Fruit fly (Drosophila melanogaster) whole organism, embryonic: ENCODE data around the gene Cyp9f2.

Experiments
- Ada2b ChIP-seq: fragments of 200-800 bp; sonication (Bioruptor generic); IDR thresholded peaks from 2 replicates; pipeline ENCODE4 v1.3.6; 2022; ENCODE audit warnings: missing biosample characterization, missing genetic modification characterization
- Bgb ChIP-seq: fragments of 200-800 bp; sonication (Bioruptor generic); IDR thresholded peaks from 2 replicates; pipeline ENCODE4 v1.3.6; 2022; ENCODE audit warnings: missing biosample characterization, missing genetic modification characterization; ENCODE audit not compliant: partially characterized antibody
- CG10654 ChIP-seq: fragments of 200-800 bp; sonication (Bioruptor generic); optimal IDR thresholded peaks from 2 replicates; lab custom pipeline; 2016; ENCODE audit warnings: missing biosample characterization, missing genetic modification characterization
- CG11504 ChIP-seq: fragments of 200-800 bp; sonication (Bioruptor generic); optimal IDR thresholded peaks from 3 replicates; lab custom pipeline; 2019; ENCODE audit warnings: missing biosample characterization, mild to moderate bottlenecking, missing genetic modification characterization, moderate library complexity
- CG11696 ChIP-seq: fragments of 200-800 bp; sonication (Bioruptor generic); IDR thresholded peaks from 2 replicates; pipeline ENCODE4 v1.3.6; 2022; ENCODE audit warnings: missing biosample characterization, missing genetic modification characterization
- CG12104 ChIP-seq: fragments of 200-800 bp; sonication (Bioruptor generic); optimal IDR thresholded peaks from 3 replicates; lab custom pipeline; 2016; ENCODE audit warnings: missing biosample characterization, missing genetic modification characterization
- CG15011 ChIP-seq: fragments of 200-800 bp; sonication (Bioruptor generic); optimal IDR thresholded peaks from 3 replicates; lab custom pipeline; 2018; ENCODE audit warnings: missing biosample characterization, mild to moderate bottlenecking, missing genetic modification characterization
- CG17186 ChIP-seq: fragments of 200-800 bp; sonication (Bioruptor generic); optimal IDR thresholded peaks from 3 replicates; lab custom pipeline; 2017; ENCODE audit warnings: missing biosample characterization, missing genetic modification reagents, missing genetic modification characterization
- CG18764 ChIP-seq: fragments of 200-800 bp; sonication (Bioruptor generic); optimal IDR thresholded peaks from 3 replicates; lab custom pipeline; 2016; ENCODE audit warnings: missing biosample characterization, missing genetic modification characterization
- CG2875 ChIP-seq: fragments of 200-800 bp; sonication (Bioruptor generic); optimal IDR thresholded peaks from 2 replicates; lab custom pipeline; 2017; ENCODE audit warnings: missing biosample characterization, mild to moderate bottlenecking, missing genetic modification characterization, missing genetic modification reagents
- CG32767 ChIP-seq: fragments of 200-800 bp; sonication (Bioruptor generic); IDR thresholded peaks from 2 replicates; pipeline ENCODE4 v1.3.6; 2022; ENCODE audit warnings: missing biosample characterization, missing genetic modification characterization
- CG34224 ChIP-seq: fragments of 200-800 bp; sonication (Bioruptor generic); IDR thresholded peaks from 3 replicates; pipeline ENCODE4 v1.3.6; 2022; ENCODE audit warnings: missing biosample characterization, missing genetic modification characterization; ENCODE audit not compliant: partially characterized antibody
- CG4360 ChIP-seq: fragments of 200-800 bp; sonication (Bioruptor generic); IDR thresholded peaks from 2 replicates; pipeline ENCODE4 v1.3.6; 2022; ENCODE audit warnings: missing biosample characterization, missing genetic modification characterization
- CG4707 ChIP-seq: fragments of 200-800 bp; sonication (Bioruptor generic); optimal IDR thresholded peaks from 2 replicates; lab custom pipeline; 2018; ENCODE audit warnings: missing biosample characterization, mild to moderate bottlenecking, missing genetic modification characterization, moderate library complexity
- CG4854 ChIP-seq: fragments of 200-800 bp; sonication (Bioruptor generic); optimal IDR thresholded peaks from 2 replicates; lab custom pipeline; 2016; ENCODE audit warnings: missing biosample characterization, missing genetic modification characterization, inconsistent platforms
- CG6272 ChIP-seq: fragments of 200-800 bp; sonication (Bioruptor generic); IDR thresholded peaks from 2 replicates; pipeline ENCODE4 v1.3.6; 2022; ENCODE audit warnings: missing biosample characterization, missing genetic modification characterization
- CG6765 ChIP-seq: fragments of 200-800 bp; sonication (Bioruptor generic); optimal IDR thresholded peaks from 3 replicates; lab custom pipeline; 2017; ENCODE audit warnings: missing biosample characterization, mild to moderate bottlenecking, missing genetic modification characterization
- CG6791 ChIP-seq: fragments of 200-800 bp; sonication (Bioruptor generic); IDR thresholded peaks from 3 replicates; pipeline ENCODE4 v1.3.6; 2022; ENCODE audit warnings: missing biosample characterization, missing genetic modification characterization; ENCODE audit not compliant: partially characterized antibody
- CG8924 ChIP-seq: fragments of 200-800 bp; optimal IDR thresholded peaks from 3 replicates; lab custom pipeline; 2019; ENCODE audit warnings: missing biosample characterization, mild to moderate bottlenecking, missing genetic modification characterization, moderate library complexity
- CG8944 ChIP-seq: fragments of 200-800 bp; sonication (Bioruptor generic); optimal IDR thresholded peaks from 3 replicates; lab custom pipeline; 2016; ENCODE audit warnings: missing biosample characterization, missing genetic modification characterization
- CG9797 ChIP-seq: fragments of 200-800 bp; sonication (Bioruptor generic); optimal IDR thresholded peaks from 3 replicates; lab custom pipeline; 2018; ENCODE audit warnings: missing biosample characterization, mild to moderate bottlenecking, missing genetic modification characterization
- Dek ChIP-seq: fragments of 200-800 bp; sonication (Bioruptor generic); optimal IDR thresholded peaks from 3 replicates; lab custom pipeline; 2019; ENCODE audit warnings: missing biosample characterization, mild to moderate bottlenecking, missing genetic modification characterization, moderate library complexity
- Gug ChIP-seq: fragments of 200-800 bp; sonication (Bioruptor generic); IDR thresholded peaks from 4 replicates; pipeline ENCODE4 v1.3.6; 2022; ENCODE audit warnings: missing biosample characterization, missing genetic modification characterization
- H2.0 ChIP-seq: fragments of 200-800 bp; sonication (Bioruptor generic); IDR thresholded peaks from 2 replicates; pipeline ENCODE4 v1.3.6; 2022; ENCODE audit warnings: missing biosample characterization, missing genetic modification characterization
- HmgZ ChIP-seq: fragments of 200-800 bp; sonication (Bioruptor generic); optimal IDR thresholded peaks from 2 replicates; lab custom pipeline; 2018; ENCODE audit warnings: missing biosample characterization, mild to moderate bottlenecking, missing genetic modification characterization
- NfI ChIP-seq: fragments of 200-800 bp; sonication (Bioruptor generic); optimal IDR thresholded peaks from 3 replicates; lab custom pipeline; 2018; ENCODE audit warnings: missing biosample characterization, mild to moderate bottlenecking, missing genetic modification characterization, moderate library complexity
- Pdp1 ChIP-seq, 2 experiments: fragments of 200-800 bp; sonication (Bioruptor generic); optimal IDR thresholded peaks; 3 replicates each; lab custom pipeline; 2016; ENCODE audit warnings: missing biosample characterization in 2 of 2, missing genetic modification characterization in 2 of 2, mild to moderate bottlenecking in 1 of 2, moderate library complexity in 1 of 2
- Rx ChIP-seq: fragments of 200-800 bp; sonication (Bioruptor generic); IDR thresholded peaks from 2 replicates; pipeline ENCODE4 v1.3.6; 2022; ENCODE audit warnings: missing biosample characterization, missing genetic modification characterization
- Sry-β ChIP-seq: fragments of 200-800 bp; sonication (Bioruptor generic); optimal IDR thresholded peaks from 2 replicates; lab custom pipeline; 2018; ENCODE audit warnings: missing biosample characterization, mild to moderate bottlenecking, missing genetic modification characterization, moderate library complexity
- YL-1 ChIP-seq: fragments of 200-800 bp; sonication (Bioruptor generic); optimal IDR thresholded peaks from 3 replicates; lab custom pipeline; 2017; ENCODE audit warnings: missing biosample characterization, mild to moderate bottlenecking, missing genetic modification characterization
- az2 ChIP-seq: fragments of 200-800 bp; sonication (Bioruptor generic); optimal IDR thresholded peaks from 3 replicates; lab custom pipeline; 2016; ENCODE audit warnings: missing biosample characterization, missing genetic modification characterization
- bowl ChIP-seq: fragments of 200-800 bp; sonication (Bioruptor generic); IDR thresholded peaks from 2 replicates; pipeline ENCODE4 v1.3.6; 2022; ENCODE audit warnings: missing biosample characterization, missing genetic modification characterization
- ci ChIP-seq: fragments of 200-800 bp; sonication (Bioruptor generic); IDR thresholded peaks from 3 replicates; pipeline ENCODE4 v1.3.6; 2022; ENCODE audit warnings: missing biosample characterization, missing genetic modification characterization
- dimm ChIP-seq: fragments of 200-800 bp; sonication (Bioruptor generic); IDR thresholded peaks from 2 replicates; pipeline ENCODE4 v1.3.6; 2022; ENCODE audit warnings: missing biosample characterization, missing genetic modification characterization
- en ChIP-seq: fragments of 200-800 bp; sonication (Bioruptor generic); optimal IDR thresholded peaks from 2 replicates; lab custom pipeline; 2016; ENCODE audit warnings: missing biosample characterization, missing genetic modification characterization
- ewg ChIP-seq: fragments of 200-800 bp; sonication (Bioruptor generic); optimal IDR thresholded peaks from 3 replicates; lab custom pipeline; 2017; ENCODE audit warnings: mild to moderate bottlenecking, missing biosample characterization, missing genetic modification reagents, missing genetic modification characterization
- fu2 ChIP-seq: fragments of 200-800 bp; sonication (Bioruptor generic); optimal IDR thresholded peaks from 2 replicates; lab custom pipeline; 2016; ENCODE audit warnings: missing biosample characterization, missing genetic modification characterization
- gfzf ChIP-seq: fragments of 200-800 bp; sonication (Bioruptor generic); optimal IDR thresholded peaks from 2 replicates; lab custom pipeline; 2016; ENCODE audit warnings: missing biosample characterization, mild to moderate bottlenecking, missing genetic modification characterization, moderate library complexity
- hb ChIP-seq: fragments of 200-800 bp; sonication (Bioruptor generic); IDR thresholded peaks from 3 replicates; pipeline ENCODE4 v1.3.6; 2022; ENCODE audit warnings: missing biosample characterization, missing genetic modification characterization; ENCODE audit not compliant: partially characterized antibody
- insv ChIP-seq, 2 experiments: fragments of 200-800 bp; sonication (Bioruptor generic); optimal IDR thresholded peaks; 3 replicates each; lab custom pipeline; 2016 to 2018; ENCODE audit warnings: missing biosample characterization in 2 of 2, missing genetic modification characterization in 2 of 2
- inv ChIP-seq: fragments of 200-800 bp; sonication (Bioruptor generic); IDR thresholded peaks from 2 replicates; pipeline ENCODE4 v1.3.6; 2022; ENCODE audit warnings: missing biosample characterization, missing genetic modification characterization; ENCODE audit not compliant: partially characterized antibody
- kni ChIP-seq: fragments of 200-800 bp; sonication (Bioruptor generic); optimal IDR thresholded peaks from 3 replicates; lab custom pipeline; 2017; ENCODE audit warnings: mild to moderate bottlenecking, missing biosample characterization, missing genetic modification reagents, missing genetic modification characterization
- p53 ChIP-seq: fragments of 200-800 bp; sonication (Bioruptor generic); optimal IDR thresholded peaks from 2 replicates; lab custom pipeline; 2016; ENCODE audit warnings: missing biosample characterization, missing genetic modification characterization
- peb ChIP-seq: fragments of 200-800 bp; sonication (Bioruptor generic); IDR thresholded peaks from 2 replicates; pipeline ENCODE4 v1.3.6; 2022; ENCODE audit warnings: missing biosample characterization, missing genetic modification characterization
- ranshi ChIP-seq: fragments of 200-800 bp; sonication (Bioruptor generic); IDR thresholded peaks from 2 replicates; pipeline ENCODE4 v1.3.6; 2022; ENCODE audit warnings: missing biosample characterization, missing genetic modification characterization
- sd ChIP-seq: fragments of 200-800 bp; sonication (Bioruptor generic); optimal IDR thresholded peaks from 3 replicates; lab custom pipeline; 2018; ENCODE audit warnings: missing biosample characterization, mild to moderate bottlenecking, missing genetic modification characterization, moderate library complexity
- seq ChIP-seq: fragments of 200-800 bp; sonication (Bioruptor generic); IDR thresholded peaks from 2 replicates; pipeline ENCODE4 v1.3.6; 2022; ENCODE audit warnings: missing biosample characterization, missing genetic modification characterization
- slbo ChIP-seq: fragments of 200-800 bp; sonication (Bioruptor generic); IDR thresholded peaks from 2 replicates; pipeline ENCODE4 v1.3.6; 2022; ENCODE audit warnings: missing biosample characterization, missing genetic modification characterization
- tin ChIP-seq: fragments of 200-800 bp; sonication (Bioruptor generic); optimal IDR thresholded peaks from 3 replicates; lab custom pipeline; 2016; ENCODE audit warnings: missing biosample characterization, missing genetic modification characterization
- yki ChIP-seq: fragments of >200 bp; optimal IDR thresholded peaks from 3 replicates; lab custom pipeline; 2018
- zfh1 ChIP-seq: fragments of 200-800 bp; sonication (Bioruptor generic); IDR thresholded peaks from 3 replicates; pipeline ENCODE4 v1.3.6; 2022; ENCODE audit warnings: missing biosample characterization, missing genetic modification characterization

Cyp9f2 gene

DNA sequence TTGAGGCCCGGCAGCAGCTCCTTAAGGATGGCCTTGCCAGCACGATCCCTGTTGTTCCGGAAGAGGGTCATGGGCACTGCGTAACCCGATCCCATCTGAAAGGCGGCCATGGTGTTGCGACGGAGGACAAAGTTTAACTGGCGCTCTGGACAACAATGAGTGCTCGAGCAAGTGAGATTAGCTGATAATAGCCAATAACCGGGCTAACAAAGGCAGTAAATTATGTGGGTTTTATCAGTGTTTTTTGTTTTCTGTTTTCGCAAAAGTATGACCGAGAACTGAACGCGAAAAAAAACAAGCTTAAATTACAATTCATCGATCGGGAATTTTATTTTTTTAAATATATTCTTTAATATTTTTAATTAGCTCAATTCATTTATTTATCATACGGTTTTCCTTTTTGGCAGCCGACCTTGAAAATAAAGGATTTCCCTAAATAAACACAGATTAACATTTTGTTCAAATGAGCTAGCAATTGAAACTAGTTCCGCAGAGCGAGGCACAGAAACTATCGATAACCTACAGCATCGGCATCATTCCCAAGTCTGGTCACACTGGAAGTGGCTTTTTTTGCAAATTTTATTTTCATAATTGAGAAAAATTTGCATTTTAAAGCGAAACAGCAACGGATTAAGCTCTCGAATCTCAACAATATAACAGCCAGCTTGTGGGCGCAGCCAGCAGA is 7.6 kb upstream of the Cyp9f2 start, which contains the start of the genes Dip-C and pps (continued):
- peak; percentile 65 for TF ChIP-seq inv (GFP tag; lab: Robert Waterston, UW)
- TF ChIP-seq sd (tag; lab: Kevin White, UChicago) = no peak
- no peak for TF ChIP-seq Dek (tag; lab: Kevin White, UChicago)
- TF ChIP-seq gfzf (GFP tag; lab: Kevin White, UChicago) = peak; percentile 80
- no peak for TF ChIP-seq CG6272
- TF ChIP-seq CG32767 (GFP tag; lab: Robert Waterston, UW) = no peak
- TF ChIP-seq kni (GFP tag; lab: Kevin White, UChicago) = no peak
- TF ChIP-seq CG6791 (GFP tag; lab: Robert Waterston, UW) = peak; percentile 81
- TF ChIP-seq CG9797 = peak; percentile 70
- TF ChIP-seq seq (GFP tag; lab: Robert Waterston, UW) = no peak
- no peak for TF ChIP-seq fu2 (GFP tag; lab: Kevin White, UChicago)
- TF ChIP-seq ewg (GFP tag; lab: Kevin White, UChicago) = no peak
- peak; percentile 84 for TF ChIP-seq YL-1 (GFP tag; lab: Kevin White, UChicago)
- TF ChIP-seq HmgZ (tag; lab: Kevin White, UChicago) = peak; percentile 12
- TF ChIP-seq NfI = no peak
- no peak for TF ChIP-seq CG15011 (GFP tag; lab: Kevin White, UChicago)
- TF ChIP-seq dimm (GFP tag; lab: Robert Waterston, UW) = no peak
- TF ChIP-seq CG34224 = peak; percentile 70
- TF ChIP-seq Sry-β (GFP tag; lab: Kevin White, UChicago) = no peak
- TF ChIP-seq CG4360 (GFP tag; lab: Robert Waterston, UW) = no peak
- TF ChIP-seq Bgb (GFP tag; lab: Robert Waterston, UW) = peak; percentile 74
- TF ChIP-seq CG8924 (tag; lab: Kevin White, UChicago) = peak; percentile 37
- no peak for TF ChIP-seq CG2875 (GFP tag; lab: Kevin White, UChicago)
- no peak for TF ChIP-seq CG11696 (GFP tag; lab: Robert Waterston, UW)
- no peak for TF ChIP-seq zfh1 (GFP tag; lab: Robert Waterston, UW)
- no peak for TF ChIP-seq H2.0 (GFP tag; lab: Robert Waterston, UW)
- no peak for TF ChIP-seq ci (GFP tag; lab: Robert Waterston, UW)
- TF ChIP-seq p53 (GFP tag; lab: Kevin White, UChicago) = no peak
- peak; percentile 12 for TF ChIP-seq CG12104
- TF ChIP-seq CG11504 (tag; lab: Kevin White, UChicago) = no peak
- no peak for TF ChIP-seq CG8944 (GFP tag; lab: Kevin White, UChicago)
- no peak for TF ChIP-seq CG4707 (GFP tag; lab: Kevin White, UChicago)
- no peak for TF ChIP-seq bowl (GFP tag; lab: Robert Waterston, UW)
- no peak for TF ChIP-seq CG10654 (GFP tag; lab: Kevin White, UChicago)
- TF ChIP-seq az2 = no peak
- TF ChIP-seq Gug (GFP tag; lab: Robert Waterston, UW) = no peak
- no peak for TF ChIP-seq Pdp1 (GFP tag; optimal IDR thresholded peaks at IDR 0.05; lab: Kevin White, UChicago)
- no peak for TF ChIP-seq Rx (GFP tag; lab: Robert Waterston, UW)
- no peak for TF ChIP-seq Ada2b (GFP tag; lab: Robert Waterston, UW)
- TF ChIP-seq peb = no peak
- TF ChIP-seq CG18764 (GFP tag; lab: Kevin White, UChicago) = no peak
- peak; percentile 40; the same call in 1 of the 3 replicates for TF ChIP-seq hb
- no peak for TF ChIP-seq tin (GFP tag; lab: Kevin White, UChicago)
- TF ChIP-seq yki (lab: Kevin White, UChicago) = no peak
- no peak for TF ChIP-seq CG4854 (GFP tag; lab: Kevin White, UChicago)
- no peak for TF ChIP-seq slbo (GFP tag; lab: Robert Waterston, UW)
- TF ChIP-seq ranshi (GFP tag; lab: Robert Waterston, UW) = no peak
- no peak for TF ChIP-seq CG17186 (GFP tag; lab: Kevin White, UChicago)
- no peak for TF ChIP-seq CG6765 (GFP tag; lab: Kevin White, UChicago)
- TF ChIP-seq insv (GFP tag; optimal IDR thresholded peaks at IDR 0.05; lab: Kevin White, UChicago) = peak in 1 of 2 experiments; percentile 22
- TF ChIP-seq en (GFP tag; lab: Kevin White, UChicago) = no peak
